Worm (Caenorhabditis elegans): ENCODE data around the gene W09D6.4.

ce11 chrIII:11129363-11129762 is 49.8 kb downstream of the W09D6.4 start:
- TF ChIP-seq daf-12 (tag; optimal IDR thresholded peaks at IDR 0.05): no peak
- peak; percentile 7 for TF ChIP-seq nfya-1 (tag; optimal IDR thresholded peaks at IDR 0.05; ENCODE audit: insufficient read depth)
- no peak for TF ChIP-seq unc-62 (GFP tag; optimal IDR thresholded peaks at IDR 0.05)
- no peak for TF ChIP-seq lin-15B (tag; optimal IDR thresholded peaks at IDR 0.05)
- TF ChIP-seq nhr-237 (tag; optimal IDR thresholded peaks at IDR 0.05): no peak
- no peak for TF ChIP-seq ama-1 (optimal IDR thresholded peaks at IDR 0.05)
- no peak for TF ChIP-seq nhr-76 (tag; optimal IDR thresholded peaks at IDR 0.05)

Measured in whole organism, L3 larva.